Worm (Caenorhabditis elegans) whole organism, L3 larva: ENCODE data around the gene F56C3.4.
A peak's percentile ranks its signal among the peaks of the same experiment; 100 is the strongest.

Experiments used
- R02D3.7 ChIP-seq: fragments of 150-350 bp; optimal IDR thresholded peaks from 2 replicates; lab custom pipeline; 2014; ENCODE audit warnings: missing biosample characterization, missing genetic modification characterization
- ZK546.5 ChIP-seq: sonication (generic microtip); optimal IDR thresholded peaks from 2 replicates; lab custom pipeline; 2017; ENCODE audit warnings: missing biosample characterization, missing genetic modification characterization
- aly-2 ChIP-seq: fragments of 150-350 bp; optimal IDR thresholded peaks from 2 replicates; lab custom pipeline; 2014; ENCODE audit warnings: missing biosample characterization, missing genetic modification characterization
- ceh-16 ChIP-seq: sonication (generic microtip); optimal IDR thresholded peaks from 2 replicates; lab custom pipeline; 2017; ENCODE audit warnings: missing biosample characterization, missing genetic modification characterization
- ceh-28 ChIP-seq: fragments of 150-350 bp; optimal IDR thresholded peaks from 2 replicates; lab custom pipeline; 2014; ENCODE audit warnings: missing biosample characterization, missing genetic modification reagents, missing genetic modification characterization
- ceh-82 ChIP-seq: fragments of 150-350 bp; optimal IDR thresholded peaks from 2 replicates; lab custom pipeline; 2014; ENCODE audit warnings: missing biosample characterization, missing genetic modification characterization
- ceh-9 ChIP-seq: sonication (generic microtip); optimal IDR thresholded peaks from 2 replicates; lab custom pipeline; 2018; ENCODE audit warnings: missing biosample characterization, missing genetic modification characterization
- daf-12 ChIP-seq: fragments of 150-350 bp; optimal IDR thresholded peaks from 2 replicates; lab custom pipeline; 2014; ENCODE audit warnings: missing biosample characterization, missing genetic modification reagents, missing genetic modification characterization
- egl-27 ChIP-seq: sonication (generic microtip); optimal IDR thresholded peaks from 4 replicates; lab custom pipeline; 2017; ENCODE audit warnings: missing biosample characterization, missing genetic modification reagents, missing genetic modification characterization
- egl-5 ChIP-seq: fragments of 150-350 bp; optimal IDR thresholded peaks from 2 replicates; lab custom pipeline; 2017; ENCODE audit warnings: missing biosample characterization, missing genetic modification reagents, missing genetic modification characterization, inconsistent platforms
- elt-1 ChIP-seq: fragments of 150-350 bp; optimal IDR thresholded peaks from 2 replicates; lab custom pipeline; 2014; ENCODE audit warnings: missing biosample characterization, missing genetic modification characterization
- elt-2 ChIP-seq: sonication (generic microtip); optimal IDR thresholded peaks from 2 replicates; lab custom pipeline; 2016; ENCODE audit warnings: missing genetic modification reagents, mild to moderate bottlenecking, missing genetic modification characterization, missing compliant biosample characterization
- elt-3 ChIP-seq, 3 experiments: fragments of 150-350 bp in 1 of 3; sonication (generic microtip) in 2 of 3; optimal IDR thresholded peaks; 2 replicates in 2 of 3; 4 replicates in 1 of 3; lab custom pipeline; 2014 to 2017; ENCODE audit warnings: missing biosample characterization in 3 of 3, missing genetic modification characterization in 3 of 3
- fkh-10 ChIP-seq: sonication (generic microtip); optimal IDR thresholded peaks from 2 replicates; lab custom pipeline; 2017; ENCODE audit warnings: missing biosample characterization, missing genetic modification reagents, missing genetic modification characterization
- jun-1 ChIP-seq: fragments of 150-350 bp; optimal IDR thresholded peaks from 2 replicates; lab custom pipeline; 2014; ENCODE audit warnings: missing biosample characterization, missing genetic modification reagents, missing genetic modification characterization
- lin-39 ChIP-seq: fragments of 150-350 bp; optimal IDR thresholded peaks from 2 replicates; lab custom pipeline; 2018; ENCODE audit warnings: missing biosample characterization, missing genetic modification reagents, missing genetic modification characterization
- lsy-12 ChIP-seq: sonication (generic microtip); optimal IDR thresholded peaks from 2 replicates; lab custom pipeline; 2016; ENCODE audit warnings: mild to moderate bottlenecking, missing genetic modification characterization, missing compliant biosample characterization
- mml-1 ChIP-seq: fragments of 150-350 bp; sonication (generic microtip); optimal IDR thresholded peaks from 3 replicates; lab custom pipeline; 2014; ENCODE audit warnings: missing biosample characterization, missing genetic modification characterization
- nfya-1 ChIP-seq: sonication (generic microtip); optimal IDR thresholded peaks from 2 replicates; lab custom pipeline; 2017; ENCODE audit warnings: missing genetic modification characterization, mild to moderate bottlenecking, missing compliant biosample characterization, antibody characterized with exemption, moderate library complexity; ENCODE audit not compliant: insufficient read depth
- nhr-23 ChIP-seq: fragments of 150-350 bp; optimal IDR thresholded peaks from 2 replicates; lab custom pipeline; 2014; ENCODE audit warnings: missing biosample characterization, missing genetic modification reagents, missing genetic modification characterization
- nhr-237 ChIP-seq: fragments of 150-350 bp; optimal IDR thresholded peaks from 2 replicates; lab custom pipeline; 2014; ENCODE audit warnings: missing biosample characterization, missing genetic modification characterization
- nhr-28 ChIP-seq: fragments of 150-350 bp; optimal IDR thresholded peaks from 2 replicates; lab custom pipeline; 2014; ENCODE audit warnings: missing biosample characterization, missing genetic modification characterization
- nhr-67 ChIP-seq: fragments of 150-350 bp; optimal IDR thresholded peaks from 2 replicates; lab custom pipeline; 2014; ENCODE audit warnings: missing biosample characterization, missing genetic modification characterization
- nhr-76 ChIP-seq: fragments of 150-350 bp; sonication (generic microtip); optimal IDR thresholded peaks from 5 replicates; lab custom pipeline; 2014; ENCODE audit warnings: missing biosample characterization, missing genetic modification characterization
- nhr-77 ChIP-seq: fragments of 150-350 bp; optimal IDR thresholded peaks from 2 replicates; lab custom pipeline; 2014; ENCODE audit warnings: missing biosample characterization, missing genetic modification characterization
- pha-4 ChIP-seq: fragments of 150-350 bp; optimal IDR thresholded peaks from 2 replicates; lab custom pipeline; 2014; ENCODE audit warnings: missing biosample characterization, missing genetic modification reagents, missing genetic modification characterization
- pqm-1 ChIP-seq: fragments of 150-350 bp; optimal IDR thresholded peaks from 2 replicates; lab custom pipeline; 2017; ENCODE audit warnings: missing biosample characterization, missing genetic modification characterization, inconsistent platforms
- skn-1 ChIP-seq: fragments of 150-350 bp; optimal IDR thresholded peaks from 2 replicates; lab custom pipeline; 2014; ENCODE audit warnings: missing biosample characterization, missing genetic modification characterization
- tbx-2 ChIP-seq: sonication (generic microtip); optimal IDR thresholded peaks from 2 replicates; lab custom pipeline; 2016; ENCODE audit warnings: mild to moderate bottlenecking, missing genetic modification characterization, missing compliant biosample characterization
- unc-62 ChIP-seq: fragments of 150-350 bp; sonication (generic microtip); optimal IDR thresholded peaks from 4 replicates; lab custom pipeline; 2014; ENCODE audit warnings: missing biosample characterization, missing genetic modification reagents, missing genetic modification characterization
- zag-1 ChIP-seq: fragments of 150-350 bp; optimal IDR thresholded peaks from 2 replicates; lab custom pipeline; 2014; ENCODE audit warnings: missing biosample characterization, missing genetic modification characterization
- ztf-11 ChIP-seq: fragments of 150-350 bp; optimal IDR thresholded peaks from 2 replicates; lab custom pipeline; 2014; ENCODE audit warnings: missing biosample characterization, missing genetic modification characterization
- ztf-4 ChIP-seq: fragments of 150-350 bp; optimal IDR thresholded peaks from 2 replicates; lab custom pipeline; 2014; ENCODE audit warnings: missing biosample characterization, missing genetic modification characterization

F56C3.4 gene

ce11 chrX:1372464-1372863 is 11.9 kb upstream of the F56C3.4 start:
- TF ChIP-seq pqm-1 (tag; lab: Kevin White, UChicago) (no peak), zag-1 (no peak), tbx-2 (tag; lab: Kevin White, UChicago) (no peak), skn-1 (tag; lab: Kevin White, UChicago) (no peak), fkh-10 (GFP tag; lab: Kevin White, UChicago) (no peak), ceh-9 (tag; lab: Kevin White, UChicago) (no peak)

- peak; percentile 41 for TF ChIP-seq pha-4 (tag; lab: Kevin White, UChicago)
- TF ChIP-seq ztf-4 (tag; lab: Kevin White, UChicago) = no peak
- TF ChIP-seq elt-1 (tag; lab: Kevin White, UChicago) = no peak
- TF ChIP-seq nhr-77 (tag; lab: Kevin White, UChicago) = no peak
- no peak for TF ChIP-seq mml-1
- no peak for TF ChIP-seq unc-62
- TF ChIP-seq zag-1 = no peak
- peak; percentile 67 for TF ChIP-seq elt-2 (tag; lab: Kevin White, UChicago)
- TF ChIP-seq ztf-11 (tag; lab: Kevin White, UChicago) = no peak
- TF ChIP-seq pqm-1 (tag; lab: Kevin White, UChicago) = peak; percentile 77
- TF ChIP-seq tbx-2 (tag; lab: Kevin White, UChicago) = no peak
- no peak for TF ChIP-seq lin-39 (tag; lab: Kevin White, UChicago)
- no peak for TF ChIP-seq nhr-76
- TF ChIP-seq nhr-23 (tag; lab: Kevin White, UChicago) = no peak
- TF ChIP-seq ZK546.5 (tag; lab: Kevin White, UChicago) = no peak
These were observed 11.2 kb upstream of the F56C3.4 start, which contains the start of gene fbxa-190 for ce11 chrX:1371688-1372087. Gene fbxa-190, plus strand, starts transcription at chrX:1372012.

ce11 chrX:1370736-1371281 is 10.3 kb upstream of the F56C3.4 start, which contains the start of gene F56C3.7:
Gene F56C3.7, minus strand, starts transcription at chrX:1370786.
- TF ChIP-seq fkh-10 (GFP tag; lab: Kevin White, UChicago) = no peak
- peak; percentile 2 for TF ChIP-seq tbx-2 (tag; lab: Kevin White, UChicago)
- TF ChIP-seq jun-1 = no peak
- peak; percentile 10 for TF ChIP-seq ceh-28
- TF ChIP-seq elt-2 (tag; lab: Kevin White, UChicago) = peak; percentile 9

ce11 chrX:1367416-1367815 is 6.9 kb upstream of the F56C3.4 start, which contains the start of gene dgn-2:
Gene dgn-2, minus strand, starts transcription at chrX:1367516.
- no peak for TF ChIP-seq elt-3 (tag; optimal IDR thresholded peaks at IDR 0.05; lab: Kevin White, UChicago)
- no peak for TF ChIP-seq egl-27 (tag; lab: Kevin White, UChicago)
- TF ChIP-seq ztf-4 (tag; lab: Kevin White, UChicago) = no peak
- no peak for TF ChIP-seq elt-1 (tag; lab: Kevin White, UChicago)
- no peak for TF ChIP-seq zag-1
- TF ChIP-seq aly-2 (tag; lab: Kevin White, UChicago) = no peak
- no peak for TF ChIP-seq skn-1 (tag; lab: Kevin White, UChicago)
- no peak for TF ChIP-seq ceh-16 (tag; lab: Kevin White, UChicago)
- TF ChIP-seq ceh-82 = no peak

ce11 chrX:1358295-1358694 is 2.2 kb downstream of the F56C3.4 start, which contains the start of gene F56C3.3:
Gene F56C3.3, minus strand, starts transcription at chrX:1358395.
- TF ChIP-seq elt-3 (tag; optimal IDR thresholded peaks at IDR 0.05; lab: Kevin White, UChicago) (no peak), tbx-2 (tag; lab: Kevin White, UChicago) (no peak), lsy-12 (no peak), nhr-67 (no peak), ceh-82 (no peak), ceh-28 (no peak), skn-1 (tag; lab: Kevin White, UChicago) (no peak), elt-1 (tag; lab: Kevin White, UChicago) (no peak), ceh-9 (tag; lab: Kevin White, UChicago) (no peak), R02D3.7 (no peak), mml-1 (no peak), nhr-28 (tag; lab: Kevin White, UChicago) (no peak), daf-12 (tag; lab: Kevin White, UChicago) (no peak), nhr-237 (tag; lab: Kevin White, UChicago) (no peak), nhr-76 (no peak), nfya-1 (tag; lab: Kevin White, UChicago) (no peak), aly-2 (tag; lab: Kevin White, UChicago) (no peak), egl-5 (no peak), ZK546.5 (tag; lab: Kevin White, UChicago) (no peak)
